Fruit fly (Drosophila melanogaster) whole organism, embryonic: ENCODE data around the gene CG11670.

Experiments
- Aef1 ChIP-seq: fragments of 200-800 bp; sonication (Bioruptor generic); IDR thresholded peaks from 3 replicates; pipeline ENCODE4 v1.3.6; 2022; ENCODE audit warnings: missing biosample characterization, missing genetic modification characterization
- Antp ChIP-seq: fragments of 200-800 bp; sonication (Bioruptor generic); optimal IDR thresholded peaks from 3 replicates; lab custom pipeline; 2016; ENCODE audit warnings: missing biosample characterization, missing genetic modification characterization
- BtbVII ChIP-seq: fragments of 200-800 bp; sonication (Bioruptor generic); optimal IDR thresholded peaks from 3 replicates; lab custom pipeline; 2017; ENCODE audit warnings: missing biosample characterization, mild to moderate bottlenecking, missing genetic modification characterization
- CG10979 ChIP-seq: fragments of 200-800 bp; sonication (Bioruptor generic); optimal IDR thresholded peaks from 2 replicates; lab custom pipeline; 2018; ENCODE audit warnings: missing biosample characterization, mild to moderate bottlenecking, missing genetic modification characterization, moderate library complexity
- CG11247 ChIP-seq: fragments of 200-800 bp; sonication (Bioruptor generic); IDR thresholded peaks from 2 replicates; pipeline ENCODE4 v1.3.6; 2022; ENCODE audit warnings: missing biosample characterization, missing genetic modification characterization
- CG12071 ChIP-seq: fragments of 200-800 bp; sonication (Bioruptor generic); optimal IDR thresholded peaks from 3 replicates; lab custom pipeline; 2018; ENCODE audit warnings: missing biosample characterization, mild to moderate bottlenecking, missing genetic modification characterization
- CG12104 ChIP-seq: fragments of 200-800 bp; sonication (Bioruptor generic); optimal IDR thresholded peaks from 3 replicates; lab custom pipeline; 2016; ENCODE audit warnings: missing biosample characterization, missing genetic modification characterization
- CG12155 ChIP-seq: fragments of 200-800 bp; sonication (Bioruptor generic); optimal IDR thresholded peaks from 3 replicates; lab custom pipeline; 2016; ENCODE audit warnings: missing biosample characterization, missing genetic modification characterization
- CG13296 ChIP-seq: fragments of 200-800 bp; sonication (Bioruptor generic); optimal IDR thresholded peaks from 3 replicates; lab custom pipeline; 2018; ENCODE audit warnings: missing biosample characterization, mild to moderate bottlenecking, missing genetic modification characterization
- CG13894 ChIP-seq: fragments of 200-800 bp; sonication (Bioruptor generic); optimal IDR thresholded peaks from 3 replicates; lab custom pipeline; 2018; ENCODE audit warnings: missing biosample characterization, mild to moderate bottlenecking, missing genetic modification characterization, moderate library complexity
- CG14014 ChIP-seq: fragments of 200-800 bp; sonication (Bioruptor generic); IDR thresholded peaks from 2 replicates; pipeline ENCODE4 v1.3.6; 2022; ENCODE audit warnings: missing biosample characterization, missing genetic modification characterization
- CG14667 ChIP-seq: fragments of 200-800 bp; sonication (Bioruptor generic); IDR thresholded peaks from 2 replicates; pipeline ENCODE4 v1.3.6; 2022; ENCODE audit warnings: missing biosample characterization, missing genetic modification characterization
- CG16863 ChIP-seq: fragments of 200-800 bp; sonication (Bioruptor generic); optimal IDR thresholded peaks from 3 replicates; lab custom pipeline; 2016; ENCODE audit warnings: missing biosample characterization, missing genetic modification characterization
- CG17328 ChIP-seq: fragments of 200-800 bp; sonication (Bioruptor generic); IDR thresholded peaks from 2 replicates; pipeline ENCODE4 v1.3.6; 2022; ENCODE audit warnings: missing biosample characterization, missing genetic modification characterization
- CG1832 ChIP-seq: fragments of 200-800 bp; sonication (Bioruptor generic); optimal IDR thresholded peaks from 2 replicates; lab custom pipeline; 2017; ENCODE audit warnings: missing biosample characterization, mild to moderate bottlenecking, missing genetic modification characterization, inconsistent platforms
- CG30431 ChIP-seq: fragments of 200-800 bp; sonication (Bioruptor generic); optimal IDR thresholded peaks from 2 replicates; lab custom pipeline; 2017; ENCODE audit warnings: missing biosample characterization, missing genetic modification characterization
- CG31388 ChIP-seq: fragments of 200-800 bp; sonication (Bioruptor generic); optimal IDR thresholded peaks from 2 replicates; lab custom pipeline; 2016; ENCODE audit warnings: missing biosample characterization, missing genetic modification characterization
- CG32767 ChIP-seq: fragments of 200-800 bp; sonication (Bioruptor generic); IDR thresholded peaks from 2 replicates; pipeline ENCODE4 v1.3.6; 2022; ENCODE audit warnings: missing biosample characterization, missing genetic modification characterization
- CG43689 ChIP-seq: fragments of 200-800 bp; sonication (Bioruptor generic); IDR thresholded peaks from 2 replicates; pipeline ENCODE4 v1.3.6; 2022; ENCODE audit warnings: missing biosample characterization, missing genetic modification characterization
- CG4854 ChIP-seq: fragments of 200-800 bp; sonication (Bioruptor generic); optimal IDR thresholded peaks from 2 replicates; lab custom pipeline; 2016; ENCODE audit warnings: missing biosample characterization, missing genetic modification characterization, inconsistent platforms
- CG6175 ChIP-seq: fragments of 200-800 bp; sonication (Bioruptor generic); IDR thresholded peaks from 3 replicates; pipeline ENCODE4 v1.3.6; 2022; ENCODE audit warnings: missing biosample characterization, missing genetic modification characterization
- CG6272 ChIP-seq: fragments of 200-800 bp; sonication (Bioruptor generic); IDR thresholded peaks from 2 replicates; pipeline ENCODE4 v1.3.6; 2022; ENCODE audit warnings: missing biosample characterization, missing genetic modification characterization
- CG7372 ChIP-seq: fragments of 200-800 bp; sonication (Bioruptor generic); IDR thresholded peaks from 2 replicates; pipeline ENCODE4 v1.3.6; 2022; ENCODE audit warnings: missing biosample characterization, missing genetic modification characterization
- CG7987 ChIP-seq: fragments of 200-800 bp; sonication (Bioruptor generic); optimal IDR thresholded peaks from 2 replicates; lab custom pipeline; 2018; ENCODE audit warnings: missing biosample characterization, mild to moderate bottlenecking, missing genetic modification characterization, moderate library complexity
- Dbx ChIP-seq: fragments of 200-800 bp; sonication (Bioruptor generic); IDR thresholded peaks from 3 replicates; pipeline ENCODE4 v1.3.6; 2022; ENCODE audit warnings: missing biosample characterization, missing genetic modification characterization
- Drgx ChIP-seq: fragments of 200-800 bp; sonication (Bioruptor generic); IDR thresholded peaks from 2 replicates; pipeline ENCODE4 v1.3.6; 2022; ENCODE audit warnings: missing biosample characterization, missing genetic modification characterization
- E2f1 ChIP-seq: fragments of 200-800 bp; sonication (Bioruptor generic); IDR thresholded peaks from 2 replicates; pipeline ENCODE4 v1.3.6; 2022; ENCODE audit warnings: missing biosample characterization, missing genetic modification characterization
- GATAe ChIP-seq: fragments of 200-800 bp; sonication (Bioruptor generic); conservative IDR thresholded peaks from 2 replicates; pipeline ENCODE4 v1.3.6; 2022; ENCODE audit warnings: missing biosample characterization, missing genetic modification characterization
- HHEX ChIP-seq: fragments of 200-800 bp; sonication (Bioruptor generic); optimal IDR thresholded peaks from 3 replicates; lab custom pipeline; 2017; ENCODE audit warnings: missing biosample characterization, mild to moderate bottlenecking, missing genetic modification characterization, missing genetic modification reagents
- HLH3B ChIP-seq: fragments of 200-800 bp; sonication (Bioruptor generic); IDR thresholded peaks from 2 replicates; pipeline ENCODE4 v1.3.6; 2022; ENCODE audit warnings: missing biosample characterization, missing genetic modification characterization
- HLHmδ ChIP-seq: fragments of 200-800 bp; sonication (Bioruptor generic); optimal IDR thresholded peaks from 2 replicates; lab custom pipeline; 2018; ENCODE audit warnings: missing biosample characterization, mild to moderate bottlenecking, missing genetic modification characterization, moderate library complexity
- HmgD ChIP-seq: fragments of 200-800 bp; sonication (Bioruptor generic); optimal IDR thresholded peaks from 3 replicates; lab custom pipeline; 2016; ENCODE audit warnings: missing biosample characterization, missing genetic modification characterization
- Nf-YC ChIP-seq: fragments of 200-800 bp; optimal IDR thresholded peaks from 3 replicates; lab custom pipeline; 2019; ENCODE audit warnings: missing biosample characterization, mild to moderate bottlenecking, missing genetic modification characterization, moderate library complexity
- Sin3A ChIP-seq: fragments of >200 bp; optimal IDR thresholded peaks from 2 replicates; lab custom pipeline; 2018
- amos ChIP-seq: fragments of 200-800 bp; sonication (Bioruptor generic); IDR thresholded peaks from 2 replicates; pipeline ENCODE4 v1.3.6; 2022; ENCODE audit warnings: missing biosample characterization, missing genetic modification characterization; ENCODE audit not compliant: partially characterized antibody
- br ChIP-seq: fragments of >200 bp; optimal IDR thresholded peaks from 2 replicates; lab custom pipeline; 2017
- fd3F ChIP-seq: fragments of 200-800 bp; sonication (Bioruptor generic); optimal IDR thresholded peaks from 2 replicates; lab custom pipeline; 2018; ENCODE audit warnings: missing biosample characterization, mild to moderate bottlenecking, missing genetic modification characterization, moderate library complexity
- fd96Cb ChIP-seq: fragments of 200-800 bp; sonication (Bioruptor generic); optimal IDR thresholded peaks from 2 replicates; lab custom pipeline; 2018; ENCODE audit warnings: missing biosample characterization, mild to moderate bottlenecking, missing genetic modification characterization, moderate library complexity
- gcm2 ChIP-seq: fragments of 200-800 bp; sonication (Bioruptor generic); optimal IDR thresholded peaks from 2 replicates; lab custom pipeline; 2016; ENCODE audit warnings: missing biosample characterization, missing genetic modification characterization
- her ChIP-seq: fragments of 200-800 bp; sonication (Bioruptor generic); optimal IDR thresholded peaks from 2 replicates; lab custom pipeline; 2016; ENCODE audit warnings: missing biosample characterization, missing genetic modification characterization
- inv ChIP-seq: fragments of 200-800 bp; sonication (Bioruptor generic); IDR thresholded peaks from 2 replicates; pipeline ENCODE4 v1.3.6; 2022; ENCODE audit warnings: missing biosample characterization, missing genetic modification characterization; ENCODE audit not compliant: partially characterized antibody
- lbe ChIP-seq: fragments of 200-800 bp; sonication (Bioruptor generic); optimal IDR thresholded peaks from 2 replicates; lab custom pipeline; 2016; ENCODE audit warnings: missing biosample characterization, mild to moderate bottlenecking, missing genetic modification characterization
- pfk ChIP-seq: fragments of 200-800 bp; sonication (Bioruptor generic); optimal IDR thresholded peaks from 2 replicates; lab custom pipeline; 2018; ENCODE audit warnings: missing biosample characterization, mild to moderate bottlenecking, missing genetic modification characterization, moderate library complexity
- salm ChIP-seq: fragments of 200-800 bp; sonication (Bioruptor generic); optimal IDR thresholded peaks from 2 replicates; lab custom pipeline; 2018; ENCODE audit warnings: missing biosample characterization, mild to moderate bottlenecking, missing genetic modification characterization
- sens ChIP-seq: fragments of 200-800 bp; sonication (Bioruptor generic); peaks from one replicate; lab custom pipeline; 2016; ENCODE audit warnings: missing biosample characterization, missing genetic modification characterization
- slbo ChIP-seq: fragments of 200-800 bp; sonication (Bioruptor generic); IDR thresholded peaks from 2 replicates; pipeline ENCODE4 v1.3.6; 2022; ENCODE audit warnings: missing biosample characterization, missing genetic modification characterization
- slou ChIP-seq: fragments of 200-800 bp; sonication (Bioruptor generic); optimal IDR thresholded peaks from 3 replicates; lab custom pipeline; 2016; ENCODE audit warnings: missing biosample characterization, missing genetic modification characterization
- stwl ChIP-seq: fragments of 200-800 bp; sonication (Bioruptor generic); optimal IDR thresholded peaks from 3 replicates; lab custom pipeline; 2018; ENCODE audit warnings: missing biosample characterization, mild to moderate bottlenecking, missing genetic modification characterization, moderate library complexity
- toy ChIP-seq: fragments of 200-800 bp; sonication (Bioruptor generic); IDR thresholded peaks from 2 replicates; pipeline ENCODE4 v1.3.6; 2022; ENCODE audit warnings: missing biosample characterization, missing genetic modification characterization
- unc-4 ChIP-seq: fragments of 200-800 bp; sonication (Bioruptor generic); IDR thresholded peaks from 2 replicates; pipeline ENCODE4 v1.3.6; 2022; ENCODE audit warnings: missing biosample characterization, missing genetic modification characterization; ENCODE audit not compliant: partially characterized antibody
- vvl ChIP-seq: fragments of 200-800 bp; sonication (Bioruptor generic); IDR thresholded peaks from 2 replicates; pipeline ENCODE4 v1.3.6; 2022; ENCODE audit warnings: missing biosample characterization, missing genetic modification characterization
- zfh1 ChIP-seq: fragments of 200-800 bp; sonication (Bioruptor generic); IDR thresholded peaks from 3 replicates; pipeline ENCODE4 v1.3.6; 2022; ENCODE audit warnings: missing biosample characterization, missing genetic modification characterization

CG11670 gene

dm6 chr3R:13012351-13012750 lies 29.5 kb upstream of the CG11670 start (continued):
- TF ChIP-seq CG4854 (peak; percentile 25), Drgx (GFP tag; lab: Robert Waterston, UW) (peak; percentile 84), HLHmδ (peak; percentile 26), stwl (tag; lab: Kevin White, UChicago) (no peak), vvl (GFP tag; lab: Robert Waterston, UW) (peak; percentile 84), CG30431 (peak; percentile 1), CG12155 (GFP tag; lab: Kevin White, UChicago) (peak; percentile 94), CG17328 (peak; percentile 63), CG13894 (no peak), BtbVII (GFP tag; lab: Kevin White, UChicago) (peak; percentile 44), sens (GFP tag; lab: Kevin White, UChicago) (peak; percentile 84), CG13296 (GFP tag; lab: Kevin White, UChicago) (peak; percentile 30), CG1832 (GFP tag; lab: Kevin White, UChicago) (peak; percentile 96), fd96Cb (tag; lab: Kevin White, UChicago) (no peak), CG6175 (GFP tag; lab: Robert Waterston, UW) (0 out of 3 replicates have a peak, but pooled peaks have one; percentile 65), amos (GFP tag; lab: Robert Waterston, UW) (no peak), Sin3A (lab: Kevin White, UChicago) (no peak), CG10979 (tag; lab: Kevin White, UChicago) (peak; percentile 47), toy (0 out of 2 replicates have a peak, but pooled peaks have one; percentile 13), lbe (GFP tag; lab: Kevin White, UChicago) (peak; percentile 76), unc-4 (no peak), fd3F (GFP tag; lab: Kevin White, UChicago) (no peak), Dbx (GFP tag; lab: Robert Waterston, UW) (peak; percentile 53; the same call in 1 of the 3 replicates), CG14014 (GFP tag; lab: Robert Waterston, UW) (0 out of 2 replicates have a peak, but pooled peaks have one; percentile 41), Aef1 (GFP tag; lab: Robert Waterston, UW) (peak; percentile 91), CG32767 (GFP tag; lab: Robert Waterston, UW) (0 out of 2 replicates have a peak, but pooled peaks have one; percentile 45), CG6272 (GFP tag; lab: Robert Waterston, UW) (no peak; the same call in 1 of the 2 replicates), pfk (GFP tag; lab: Kevin White, UChicago) (peak; percentile 1), CG11247 (GFP tag; lab: Robert Waterston, UW) (peak; percentile 65), CG31388 (GFP tag; lab: Kevin White, UChicago) (no peak), CG14667 (GFP tag; lab: Robert Waterston, UW) (peak; percentile 38; the same call in 1 of the 2 replicates), Antp (GFP tag; lab: Kevin White, UChicago) (peak; percentile 76), HmgD (peak; percentile 36), GATAe (GFP tag; lab: Robert Waterston, UW) (no peak), inv (GFP tag; lab: Robert Waterston, UW) (no peak), her (peak; percentile 20), CG43689 (peak; percentile 50; the same call in 1 of the 2 replicates), E2f1 (GFP tag; lab: Robert Waterston, UW) (peak; percentile 58), slou (GFP tag; lab: Kevin White, UChicago) (no peak), slbo (peak; percentile 84), br (lab: Kevin White, UChicago) (no peak), salm (tag; lab: Kevin White, UChicago) (no peak), gcm2 (peak; percentile 16), Nf-YC (peak; percentile 19), CG16863 (GFP tag; lab: Kevin White, UChicago) (peak; percentile 52), CG7987 (GFP tag; lab: Kevin White, UChicago) (peak; percentile 64), CG12104 (peak; percentile 27), zfh1 (GFP tag; lab: Robert Waterston, UW) (peak; percentile 75; the same call in 2 of the 3 replicates), HHEX (no peak), CG7372 (GFP tag; lab: Robert Waterston, UW) (peak; percentile 7; the same call in 1 of the 2 replicates), HLH3B (GFP tag; lab: Robert Waterston, UW) (peak; percentile 72), CG12071 (GFP tag; lab: Kevin White, UChicago) (no peak)
